Fruit fly (Drosophila melanogaster): Measurements from ENCODE around the gene CG2116.

The CG2116 gene

dm6 chrX:8115343-8115676 lies 14.3 kb upstream of the CG2116 start:
- no peak for TF ChIP-seq foxo (GFP tag; optimal IDR thresholded peaks at IDR 0.05)
- no peak for TF ChIP-seq tai (GFP tag; optimal IDR thresholded peaks at IDR 0.05)
- no peak for TF ChIP-seq Vsx2 (GFP tag; optimal IDR thresholded peaks at IDR 0.05; ENCODE audit: partially characterized antibody)
- no peak for TF ChIP-seq ey (GFP tag; optimal IDR thresholded peaks at IDR 0.05)
- TF ChIP-seq dl (GFP tag; optimal IDR thresholded peaks at IDR 0.05; ENCODE audit: insufficient read depth in 1 of 2, partially characterized antibody in 2 of 2), result no peak
- TF ChIP-seq Hnf4 (GFP tag; optimal IDR thresholded peaks at IDR 0.05), result no peak
- no peak for TF ChIP-seq woc (GFP tag; optimal IDR thresholded peaks at IDR 0.05)
- TF ChIP-seq usp (GFP tag; optimal IDR thresholded peaks at IDR 0.05), result no peak

- TF ChIP-seq fru (GFP tag; optimal IDR thresholded peaks at IDR 0.05) (no peak), ey (GFP tag; optimal IDR thresholded peaks at IDR 0.05) (peak; percentile 3), Myc (optimal IDR thresholded peaks at IDR 0.05) (peak; percentile 48), Rel (GFP tag; optimal IDR thresholded peaks at IDR 0.05) (no peak), Rel (tag; optimal IDR thresholded peaks at IDR 0.05) (peak; percentile 83), rgr (GFP tag; optimal IDR thresholded peaks at IDR 0.05) (peak; percentile 11), dsf (GFP tag; optimal IDR thresholded peaks at IDR 0.05; ENCODE audit: borderline replicate concordance) (no peak)
These were observed 13.8 kb upstream of the CG2116 start, which contains the start of gene Gclc for dm6 chrX:8115717-8116311. Gene Gclc, minus strand, starts transcription at chrX:8116147.

dm6 chrX:8116813-8117212 lies 12.8 kb upstream of the CG2116 start, which contains the start of gene CG1575:
Gene CG1575, plus strand, starts transcription at chrX:8117012.
- no peak for TF ChIP-seq brk (GFP tag; optimal IDR thresholded peaks at IDR 0.05)
- TF ChIP-seq Dfd (GFP tag; optimal IDR thresholded peaks at IDR 0.05), result no peak
- no peak for TF ChIP-seq psq (GFP tag; optimal IDR thresholded peaks at IDR 0.05)
- no peak for TF ChIP-seq fru (GFP tag; optimal IDR thresholded peaks at IDR 0.05)
- no peak for TF ChIP-seq tai (GFP tag; optimal IDR thresholded peaks at IDR 0.05)
- no peak for TF ChIP-seq GATAd (GFP tag; optimal IDR thresholded peaks at IDR 0.05)
- no peak for TF ChIP-seq jim (GFP tag; optimal IDR thresholded peaks at IDR 0.05)
- TF ChIP-seq OdsH (GFP tag; optimal IDR thresholded peaks at IDR 0.05), result no peak
- TF ChIP-seq Abd-B (GFP tag; optimal IDR thresholded peaks at IDR 0.05), result no peak

dm6 chrX:8120939-8121338 lies 8.7 kb upstream of the CG2116 start, which contains the start of gene CG2260:
Gene CG2260, minus strand, starts transcription at chrX:8121147.
- TF ChIP-seq sage (GFP tag; optimal IDR thresholded peaks at IDR 0.05) (no peak), Abd-B (GFP tag; optimal IDR thresholded peaks at IDR 0.05) (no peak), woc (GFP tag; optimal IDR thresholded peaks at IDR 0.05) (no peak), Hr78 (GFP tag; optimal IDR thresholded peaks at IDR 0.05) (no peak), N (GFP tag; optimal IDR thresholded peaks at IDR 0.05) (no peak), dsf (GFP tag; optimal IDR thresholded peaks at IDR 0.05; ENCODE audit: borderline replicate concordance) (no peak), Dfd (GFP tag; optimal IDR thresholded peaks at IDR 0.05) (no peak), Hr83 (GFP tag; optimal IDR thresholded peaks at IDR 0.05; ENCODE audit: poor library complexity, severe bottlenecking) (no peak), rgr (GFP tag; optimal IDR thresholded peaks at IDR 0.05) (no peak), GATAd (GFP tag; optimal IDR thresholded peaks at IDR 0.05) (no peak), sv (GFP tag; optimal IDR thresholded peaks at IDR 0.05) (no peak), fru (GFP tag; optimal IDR thresholded peaks at IDR 0.05) (no peak), dmrt93B (GFP tag; optimal IDR thresholded peaks at IDR 0.05) (no peak), CG32264 (GFP tag; optimal IDR thresholded peaks at IDR 0.05) (no peak), lola (GFP tag; optimal IDR thresholded peaks at IDR 0.05) (no peak), jim (GFP tag; optimal IDR thresholded peaks at IDR 0.05) (no peak), OdsH (GFP tag; optimal IDR thresholded peaks at IDR 0.05) (no peak), Myc (optimal IDR thresholded peaks at IDR 0.05) (no peak), HLH106 (tag; optimal IDR thresholded peaks at IDR 0.05) (no peak), pan (optimal IDR thresholded peaks at IDR 0.05) (no peak)

- TF ChIP-seq Sp1 (GFP tag; optimal IDR thresholded peaks at IDR 0.05) (no peak), CG9705 (GFP tag; optimal IDR thresholded peaks at IDR 0.05) (no peak), usp (GFP tag; optimal IDR thresholded peaks at IDR 0.05) (no peak), CrebA (GFP tag; optimal IDR thresholded peaks at IDR 0.05; ENCODE audit: borderline replicate concordance) (no peak)
These were observed 6.8 kb upstream of the CG2116 start for dm6 chrX:8122834-8123233.
